Worm (Caenorhabditis elegans): ENCODE results near the gene K11E4.1.
A peak's percentile ranks its signal among the peaks of the same experiment; 100 is the strongest.

K11E4.1 gene

ce11 chrX:13700642-13701233, 13.2 kb upstream of the K11E4.1 start (continued):
- TF ChIP-seq lir-1 (GFP tag; conservative IDR thresholded peaks at IDR 0.05) (peak; percentile 94), athp-1 (tag; optimal IDR thresholded peaks at IDR 0.05) (peak; percentile 62), ama-1 (optimal IDR thresholded peaks at IDR 0.05) (no peak), ama-1 (GFP tag; optimal IDR thresholded peaks at IDR 0.05) (peak; percentile 11 to 73), akir-1 (GFP tag; optimal IDR thresholded peaks at IDR 0.05) (peak; percentile 87), lin-26 (GFP tag; IDR thresholded peaks at IDR 0.05) (peak; percentile 81), snpc-3.4 (tag; optimal IDR thresholded peaks at IDR 0.05) (peak; percentile 23), sptf-2 (GFP tag; optimal IDR thresholded peaks at IDR 0.05) (peak; percentile 47), fkh-3 (tag; optimal IDR thresholded peaks at IDR 0.05) (no peak), atf-7 (tag; optimal IDR thresholded peaks at IDR 0.05) (peak; percentile 99), ceh-58 (GFP tag; IDR thresholded peaks at IDR 0.05) (0 out of 2 replicates have a peak, but pooled peaks have one; percentile 85), tbx-9 (tag; optimal IDR thresholded peaks at IDR 0.05; ENCODE audit: borderline replicate concordance) (peak; percentile 9), chd-7 (tag; optimal IDR thresholded peaks at IDR 0.05) (peak; percentile 98), Y53F4B.3 (GFP tag; IDR thresholded peaks at IDR 0.05) (no peak), nfyb-1 (GFP tag; IDR thresholded peaks at IDR 0.05) (peak; percentile 98), snpc-1.3 (tag; optimal IDR thresholded peaks at IDR 0.05; ENCODE audit: insufficient read depth) (peak; percentile 10), rcor-1 (GFP tag; IDR thresholded peaks at IDR 0.05) (peak; percentile 98), madf-8 (GFP tag; conservative IDR thresholded peaks at IDR 0.05) (no peak), tbp1 (GFP tag; optimal IDR thresholded peaks at IDR 0.05) (peak; percentile 82), hrde-1 (tag; optimal IDR thresholded peaks at IDR 0.05; ENCODE audit: borderline replicate concordance) (peak; percentile 22), ceh-27 (GFP tag; optimal IDR thresholded peaks at IDR 0.05) (peak; percentile 99), F22D6.2 (tag; optimal IDR thresholded peaks at IDR 0.05) (peak; percentile 97), ccch-3 (GFP tag; optimal IDR thresholded peaks at IDR 0.05) (peak; percentile 92), ztf-3 (GFP tag; optimal IDR thresholded peaks at IDR 0.05) (peak; percentile 86), ceh-79 (tag; optimal IDR thresholded peaks at IDR 0.05) (peak; percentile 78), F57C9.4 (tag; optimal IDR thresholded peaks at IDR 0.05) (peak; percentile 54), F49E8.2 (tag; optimal IDR thresholded peaks at IDR 0.05; ENCODE audit: insufficient read depth) (no peak), attf-5 (GFP tag; optimal IDR thresholded peaks at IDR 0.05) (peak; percentile 57), F55B11.4 (tag; optimal IDR thresholded peaks at IDR 0.05; ENCODE audit: borderline replicate concordance, insufficient read depth) (no peak), madf-10 (tag; optimal IDR thresholded peaks at IDR 0.05) (peak; percentile 97), bed-1 (GFP tag; IDR thresholded peaks at IDR 0.05) (peak; percentile 90; the same call in 1 of the 2 replicates), sdz-38 (tag; optimal IDR thresholded peaks at IDR 0.05) (no peak), Y95B8A.8 (GFP tag; IDR thresholded peaks at IDR 0.05) (peak; percentile 73; the same call in 1 of the 2 replicates), F23B12.7 (tag; optimal IDR thresholded peaks at IDR 0.05; ENCODE audit: insufficient read depth) (peak; percentile 98), Y53G8AR.9 (GFP tag; conservative IDR thresholded peaks at IDR 0.05) (peak; percentile 97), ztf-28 (GFP tag; IDR thresholded peaks at IDR 0.05) (no peak; the same call in 1 of the 2 replicates), rpc-1 (optimal IDR thresholded peaks at IDR 0.05) (peak; percentile 15), rpc-1 (tag; optimal IDR thresholded peaks at IDR 0.05) (no peak), lin-35 (GFP tag; optimal IDR thresholded peaks at IDR 0.05) (peak in 2 of 3 experiments; percentile 88 to 98), dox-1 (GFP tag; IDR thresholded peaks at IDR 0.05) (peak; percentile 98; the same call in 1 of the 2 replicates), B0336.3 (GFP tag; IDR thresholded peaks at IDR 0.05) (peak; percentile 99), egrh-3 (GFP tag; IDR thresholded peaks at IDR 0.05) (no peak), ekl-4 (GFP tag; IDR thresholded peaks at IDR 0.05) (peak; percentile 94), C06A6.2 (GFP tag; conservative IDR thresholded peaks at IDR 0.05) (peak; percentile 98)

All from whole organism, young adult.